Fruit fly (Drosophila melanogaster): ENCODE measurements around the gene CG10650.
A peak's percentile ranks its signal among the peaks of the same experiment; 100 is the strongest.

CG10650 gene

DNA sequence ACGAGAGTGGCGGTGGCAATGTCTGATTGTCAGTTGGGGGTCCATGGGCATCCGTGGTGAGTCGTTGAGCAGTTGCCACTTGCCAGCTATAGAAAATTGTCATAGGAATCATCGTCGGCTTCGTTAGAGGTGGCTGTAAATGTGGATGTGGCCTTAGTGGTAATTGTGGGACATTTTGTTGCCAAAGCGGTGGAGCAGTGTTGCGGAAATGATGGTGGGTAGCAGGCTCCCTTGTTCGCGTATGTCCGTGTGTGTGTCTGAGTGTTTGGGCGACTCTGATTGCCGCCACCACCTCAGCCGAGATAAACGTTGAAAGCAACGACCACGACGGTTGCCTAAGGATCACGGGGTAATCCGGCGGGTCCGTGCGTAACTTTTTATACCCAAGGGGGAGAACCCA, 21.3 kb upstream of the CG10650 start (continued):
- TF ChIP-seq CG17328 (GFP tag; IDR thresholded peaks at IDR 0.05): no peak
- TF ChIP-seq pzg (GFP tag; optimal IDR thresholded peaks at IDR 0.05): no peak

DNA sequence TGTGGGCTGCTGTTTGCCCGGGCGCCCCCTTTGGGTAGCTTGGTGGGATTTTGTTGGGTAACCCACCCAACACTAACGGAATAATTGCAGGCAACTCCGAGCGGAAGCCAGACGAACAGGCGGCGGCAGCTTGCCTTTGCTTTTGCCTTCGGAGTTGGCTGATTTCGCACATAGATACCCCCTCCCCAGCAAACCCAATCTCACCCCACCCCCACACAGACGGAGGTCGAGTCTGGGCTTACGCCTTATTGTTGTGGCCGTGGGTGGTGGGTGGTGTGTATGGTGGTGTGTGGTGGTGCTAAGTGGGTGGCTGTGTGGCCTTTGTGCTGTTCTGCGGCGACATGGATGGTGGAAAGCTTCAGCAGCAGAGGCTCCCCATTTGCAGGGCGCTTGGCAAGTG, 19.9 kb upstream of the CG10650 start:
- TF ChIP-seq Med (GFP tag) (peak; percentile 54), CG3407 (GFP tag; optimal IDR thresholded peaks at IDR 0.05) (no peak), Hr78 (GFP tag; optimal IDR thresholded peaks at IDR 0.05) (no peak), dpn (GFP tag; optimal IDR thresholded peaks at IDR 0.05) (no peak), ttk (GFP tag; IDR thresholded peaks at IDR 0.05) (no peak), zen2 (GFP tag; IDR thresholded peaks at IDR 0.05; ENCODE audit: partially characterized antibody) (peak; percentile 34; the same call in 1 of the 3 replicates), CG13894 (tag; optimal IDR thresholded peaks at IDR 0.05) (peak; percentile 49), mirr (GFP tag; optimal IDR thresholded peaks at IDR 0.05) (peak; percentile 37), Hey (tag; optimal IDR thresholded peaks at IDR 0.05) (peak; percentile 96), CG32532 (GFP tag; IDR thresholded peaks at IDR 0.05) (no peak), dimm (GFP tag; IDR thresholded peaks at IDR 0.05) (no peak), Adf1 (GFP tag; IDR thresholded peaks at IDR 0.05) (peak; percentile 7; the same call in 1 of the 2 replicates), abd-A (tag; optimal IDR thresholded peaks at IDR 0.05) (peak; percentile 91), Xrp1 (GFP tag; IDR thresholded peaks at IDR 0.05) (no peak), corto (GFP tag; optimal IDR thresholded peaks at IDR 0.05) (no peak), ci (GFP tag; IDR thresholded peaks at IDR 0.05) (0 out of 3 replicates have a peak, but pooled peaks have one; percentile 7), CG3847 (GFP tag; IDR thresholded peaks at IDR 0.05) (0 out of 2 replicates have a peak, but pooled peaks have one; percentile 10), CG15269 (tag; optimal IDR thresholded peaks at IDR 0.05) (no peak), CG10543 (GFP tag; optimal IDR thresholded peaks at IDR 0.05) (peak; percentile 66), vfl (GFP tag; optimal IDR thresholded peaks at IDR 0.05) (no peak)

DNA sequence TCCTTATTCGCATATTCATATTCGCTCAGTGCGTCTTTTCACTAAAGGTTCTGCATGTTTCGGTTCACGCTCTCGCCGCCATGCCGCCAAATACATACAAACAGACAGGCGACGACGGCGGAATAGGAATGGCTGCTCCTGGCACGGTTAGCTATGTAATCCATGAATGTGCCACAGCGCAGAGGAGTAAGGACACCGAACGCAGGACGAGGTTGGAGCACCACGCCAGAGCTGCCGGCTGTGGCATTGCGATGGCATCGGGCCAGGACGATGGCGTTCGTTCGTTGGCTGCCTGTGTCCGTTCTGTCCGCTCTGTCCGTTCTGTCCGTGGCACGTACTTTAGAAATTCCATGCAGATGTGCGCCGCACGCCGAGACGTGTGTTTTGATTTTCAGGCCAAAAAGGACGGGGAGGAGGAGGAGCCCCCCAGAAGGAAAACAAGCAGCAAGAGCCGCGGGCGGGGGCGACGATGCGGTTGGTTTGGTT, 19.2 kb upstream of the CG10650 start:
- TF ChIP-seq PHDP (tag; optimal IDR thresholded peaks at IDR 0.05): no peak
- TF ChIP-seq CG9609 (GFP tag; optimal IDR thresholded peaks at IDR 0.05): no peak
- peak; percentile 33; the same call in 1 of the 2 replicates for TF ChIP-seq Bgb (GFP tag; IDR thresholded peaks at IDR 0.05; ENCODE audit: partially characterized antibody)
- no peak for TF ChIP-seq stwl (tag; optimal IDR thresholded peaks at IDR 0.05)
- peak; percentile 72 for TF ChIP-seq sd (tag; optimal IDR thresholded peaks at IDR 0.05)
- peak; percentile 0 for TF ChIP-seq CG18476 (GFP tag; optimal IDR thresholded peaks at IDR 0.05)
- TF ChIP-seq croc (GFP tag; conservative IDR thresholded peaks at IDR 0.05): 0 out of 3 replicates have a peak, but pooled peaks have one; percentile 4
- TF ChIP-seq sob (GFP tag; IDR thresholded peaks at IDR 0.05): 0 out of 2 replicates have a peak, but pooled peaks have one; percentile 2
- TF ChIP-seq CG31441 (GFP tag; IDR thresholded peaks at IDR 0.05): 0 out of 2 replicates have a peak, but pooled peaks have one; percentile 4
- TF ChIP-seq CG7556 (GFP tag; optimal IDR thresholded peaks at IDR 0.05): peak; percentile 53
- TF ChIP-seq wor (GFP tag; IDR thresholded peaks at IDR 0.05): peak; percentile 9; the same call in 1 of the 2 replicates
- peak; percentile 38 for TF ChIP-seq lab (GFP tag; optimal IDR thresholded peaks at IDR 0.05)
- TF ChIP-seq slbo (GFP tag; IDR thresholded peaks at IDR 0.05): 0 out of 2 replicates have a peak, but pooled peaks have one; percentile 1
- no peak for TF ChIP-seq CTCF (GFP tag; optimal IDR thresholded peaks at IDR 0.05)
- TF ChIP-seq gro (GFP tag; optimal IDR thresholded peaks at IDR 0.05): no peak
- TF ChIP-seq Ets65A (GFP tag): peak; percentile 44
- no peak for TF ChIP-seq CG13424 (tag; optimal IDR thresholded peaks at IDR 0.05)
- TF ChIP-seq CG4282 (GFP tag; optimal IDR thresholded peaks at IDR 0.05): no peak
- TF ChIP-seq lilli (GFP tag; optimal IDR thresholded peaks at IDR 0.05): peak; percentile 24
- peak; percentile 40 for TF ChIP-seq Meics (GFP tag; optimal IDR thresholded peaks at IDR 0.05)
- TF ChIP-seq inv (GFP tag; IDR thresholded peaks at IDR 0.05; ENCODE audit: partially characterized antibody): no peak
- TF ChIP-seq cas (GFP tag; IDR thresholded peaks at IDR 0.05): no peak
- no peak for TF ChIP-seq Trl (optimal IDR thresholded peaks at IDR 0.05)
- no peak for TF ChIP-seq Trl (GFP tag; optimal IDR thresholded peaks at IDR 0.05)
- TF ChIP-seq CG32532 (GFP tag; IDR thresholded peaks at IDR 0.05): no peak
- no peak for TF ChIP-seq Dek (tag; optimal IDR thresholded peaks at IDR 0.05)
- no peak for TF ChIP-seq CG11247 (GFP tag; IDR thresholded peaks at IDR 0.05)
- 0 out of 3 replicates have a peak, but pooled peaks have one; percentile 10 for TF ChIP-seq CG2889 (GFP tag; IDR thresholded peaks at IDR 0.05)

All from whole organism, embryonic.